Worm (Caenorhabditis elegans) whole organism, L4/young adult: ENCODE data around the gene Y22D7AR.14.

ENCODE experiments used
- W03F9.2 ChIP-seq: fragments of 150-350 bp; optimal IDR thresholded peaks from 2 replicates; lab custom pipeline; 2014; ENCODE audit warnings: missing biosample characterization, missing genetic modification characterization
- dao-5 ChIP-seq: sonication (generic microtip); optimal IDR thresholded peaks from 2 replicates; lab custom pipeline; 2016; ENCODE audit warnings: missing genotype, missing genetic modification characterization, moderate library complexity, missing compliant biosample characterization
- him-1 ChIP-seq: sonication (generic microtip); optimal IDR thresholded peaks from 2 replicates; lab custom pipeline; 2016; ENCODE audit warnings: missing genotype, missing genetic modification reagents, missing genetic modification characterization, missing compliant biosample characterization

The Y22D7AR.14 gene

ce11 chrIII:1682262-1682661 is 7.6 kb downstream of the Y22D7AR.14 start:
- TF ChIP-seq him-1 = no peak
- TF ChIP-seq dao-5 = no peak
- no peak for TF ChIP-seq W03F9.2 (tag; lab: Kevin White, UChicago)

ce11 chrIII:1680996-1681395 is 8.8 kb downstream of the Y22D7AR.14 start:
- TF ChIP-seq him-1 (no peak), W03F9.2 (tag; lab: Kevin White, UChicago) (no peak), dao-5 (no peak)

ce11 chrIII:1680393-1680792 is 9.4 kb downstream of the Y22D7AR.14 start:
- TF ChIP-seq W03F9.2 (tag; lab: Kevin White, UChicago) (no peak), him-1 (no peak), dao-5 (no peak)

DNA sequence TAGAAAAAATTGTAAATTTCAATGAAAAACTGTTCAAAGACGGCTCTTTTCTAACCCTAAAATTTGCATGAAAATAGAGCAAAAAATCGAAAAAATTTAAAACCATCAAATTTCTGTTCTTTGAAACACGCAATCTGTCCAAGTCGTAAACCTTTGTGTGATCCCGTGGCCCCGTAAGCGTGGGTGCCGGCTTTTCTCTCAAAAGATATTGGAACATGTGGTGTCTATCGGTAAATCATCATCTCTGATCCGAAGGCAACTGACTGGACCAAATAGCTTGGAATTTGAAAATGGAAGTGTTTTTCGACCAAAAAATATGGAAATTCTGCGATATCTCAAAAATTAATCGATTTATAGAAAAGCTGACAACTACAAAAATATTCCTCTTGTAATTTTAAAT is 11.2 kb downstream of the Y22D7AR.14 start:
- no peak for TF ChIP-seq dao-5
- no peak for TF ChIP-seq him-1
- TF ChIP-seq W03F9.2 (tag; lab: Kevin White, UChicago) = no peak

DNA sequence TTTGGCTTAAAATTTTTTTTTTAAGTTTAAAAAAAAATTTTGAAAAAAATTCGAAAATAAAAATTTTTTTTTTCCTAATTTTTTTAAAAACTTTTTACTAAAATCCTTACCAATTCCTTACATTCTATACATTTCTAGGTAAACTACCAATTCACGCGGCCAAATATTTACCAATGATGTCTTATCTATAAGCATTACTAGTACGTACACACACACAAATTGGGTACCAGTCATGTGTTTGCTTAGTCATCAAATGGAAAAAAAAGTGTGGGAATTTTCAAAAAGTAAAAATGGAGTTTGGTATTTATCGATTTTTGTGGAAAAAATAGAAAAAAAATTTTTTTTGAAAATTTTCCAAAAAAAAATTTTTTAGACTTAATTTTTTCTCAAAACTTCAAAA is 13.2 kb downstream of the Y22D7AR.14 start, which contains the start of gene Y22D7AR.6:
TSS of gene Y22D7AR.6 (minus strand) at position 134 of the 400 bp plus-strand sequence.
- TF ChIP-seq W03F9.2 (tag; lab: Kevin White, UChicago) (no peak), him-1 (no peak), dao-5 (no peak)

DNA sequence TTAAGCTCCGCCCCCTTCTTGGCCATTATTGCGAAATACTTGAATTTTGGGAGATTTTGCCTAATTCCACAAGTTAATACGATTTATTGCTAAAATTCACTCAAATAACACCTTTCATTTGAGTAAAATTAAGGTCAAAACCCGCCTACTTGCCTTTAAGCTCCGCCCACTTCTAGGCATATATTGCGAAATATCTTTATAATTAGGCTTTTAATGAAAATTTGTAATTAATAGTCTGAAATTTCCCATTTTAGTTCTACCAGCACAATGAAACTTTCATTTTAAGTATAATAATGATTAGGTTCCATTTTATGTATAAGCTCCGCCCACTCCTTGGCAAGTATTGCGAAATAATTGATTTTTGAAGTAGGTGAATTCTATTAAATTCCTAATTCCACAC is 15.1 kb downstream of the Y22D7AR.14 start:
- no peak for TF ChIP-seq dao-5
- TF ChIP-seq W03F9.2 (tag; lab: Kevin White, UChicago) = no peak
- no peak for TF ChIP-seq him-1

DNA sequence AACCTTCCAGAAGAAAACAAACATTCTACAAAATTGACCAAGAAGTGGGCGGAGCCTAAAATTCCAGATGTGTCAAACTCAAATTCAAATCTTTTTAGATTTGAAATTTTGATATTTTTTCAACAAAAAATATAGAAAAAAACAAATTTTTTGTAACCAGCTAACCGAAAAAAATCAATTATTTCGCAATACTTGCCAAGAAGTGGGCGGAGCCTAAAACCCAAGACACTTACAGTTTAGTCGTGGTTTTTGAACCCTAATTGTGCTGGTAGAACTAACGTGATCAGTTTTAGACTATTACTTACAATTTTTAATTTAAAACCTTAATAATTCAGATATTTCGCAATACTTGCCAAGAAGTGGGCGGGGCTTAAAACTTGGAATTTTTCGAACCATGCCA is 16.5 kb downstream of the Y22D7AR.14 start:
- TF ChIP-seq W03F9.2 (tag; lab: Kevin White, UChicago) = no peak
- TF ChIP-seq him-1 = no peak
- no peak for TF ChIP-seq dao-5

- no peak for TF ChIP-seq W03F9.2 (tag; lab: Kevin White, UChicago)
- TF ChIP-seq dao-5 = no peak
- TF ChIP-seq him-1 = no peak
These were observed 21.3 kb downstream of the Y22D7AR.14 start, which contains the start of gene glb-30 for ce11 chrIII:1668519-1668918. TSS of gene glb-30 (minus strand) at chrIII:1668619.

- TF ChIP-seq dao-5 (no peak), him-1 (no peak), W03F9.2 (tag; lab: Kevin White, UChicago) (no peak)
These were observed 22.9 kb downstream of the Y22D7AR.14 start for ce11 chrIII:1666893-1667292.

ce11 chrIII:1665799-1666308 is 24.0 kb downstream of the Y22D7AR.14 start, which contains the start of gene Y22D7AR.3:
TSS of gene Y22D7AR.3 (minus strand) at chrIII:1665849.
- TF ChIP-seq W03F9.2 (tag; lab: Kevin White, UChicago) = no peak
- no peak for TF ChIP-seq dao-5
- TF ChIP-seq him-1 = no peak

DNA sequence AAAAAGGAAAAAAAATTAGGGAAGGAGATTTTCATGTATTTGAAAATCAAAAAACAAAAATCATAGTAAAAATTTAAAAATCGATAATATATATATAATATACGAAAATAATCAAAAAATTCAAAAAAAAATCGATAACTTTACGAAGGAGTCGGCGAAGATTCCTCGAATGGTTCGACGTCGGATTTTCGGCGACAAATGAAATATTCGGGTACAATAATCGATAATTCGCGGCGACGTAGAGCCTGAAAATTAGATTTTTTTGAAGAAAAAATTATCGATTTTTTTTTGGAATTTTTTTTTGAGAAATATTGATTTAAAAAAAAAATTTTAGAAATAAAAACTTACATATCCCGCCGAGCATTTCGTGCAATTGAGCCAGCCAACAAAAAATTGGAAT is 24.5 kb downstream of the Y22D7AR.14 start:
- TF ChIP-seq him-1 = no peak
- TF ChIP-seq dao-5 = no peak
- TF ChIP-seq W03F9.2 (tag; lab: Kevin White, UChicago) = no peak

- TF ChIP-seq him-1 (no peak), W03F9.2 (tag; lab: Kevin White, UChicago) (no peak), dao-5 (no peak)
These were observed 25.0 kb downstream of the Y22D7AR.14 start, which contains the start of gene Y22D7AL.16 for ce11 chrIII:1664761-1665266. TSS of gene Y22D7AL.16 (minus strand) at chrIII:1665216.

- TF ChIP-seq him-1 = no peak
- TF ChIP-seq W03F9.2 (tag; lab: Kevin White, UChicago) = no peak
- TF ChIP-seq dao-5 = no peak
These were observed 26.8 kb downstream of the Y22D7AR.14 start for ce11 chrIII:1663056-1663455.

DNA sequence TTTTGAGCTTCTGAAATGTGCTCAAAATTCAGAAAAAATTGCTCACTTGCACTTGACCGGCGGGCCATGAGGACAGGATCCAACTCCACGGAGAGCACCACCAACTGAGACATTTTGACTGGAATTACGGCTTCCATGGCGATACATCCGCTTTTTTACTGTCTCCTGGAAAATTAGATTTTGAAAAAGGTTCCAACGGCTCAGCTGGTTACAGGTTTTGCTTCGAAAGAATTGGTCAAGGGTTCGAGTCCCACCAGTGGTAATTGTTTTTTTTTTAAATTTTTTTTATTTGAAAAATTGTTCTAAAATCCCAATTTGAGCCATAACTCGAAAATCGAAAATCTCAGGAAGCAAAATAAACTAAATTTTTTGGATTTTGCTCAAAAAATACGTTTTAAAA is 27.4 kb downstream of the Y22D7AR.14 start:
- TF ChIP-seq him-1 (no peak), W03F9.2 (tag; lab: Kevin White, UChicago) (no peak), dao-5 (no peak)

DNA sequence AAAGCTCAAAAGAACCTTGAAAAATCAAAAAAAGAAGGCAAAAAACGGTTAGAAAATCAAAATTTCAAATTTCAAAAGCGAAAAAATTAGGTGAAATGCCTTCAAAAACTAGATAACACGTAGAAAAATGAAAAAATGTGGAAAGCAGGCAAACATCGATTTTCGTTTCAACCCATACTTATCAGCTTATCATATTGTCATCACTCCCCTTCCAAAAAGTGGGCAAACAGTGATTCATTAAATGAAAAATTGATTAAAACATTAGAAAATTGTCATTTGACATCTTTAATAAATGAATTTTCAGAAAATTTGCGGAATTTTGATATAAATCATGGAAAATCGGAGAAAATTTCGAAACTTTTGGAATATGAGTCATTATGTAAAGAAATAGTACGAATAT is 28.8 kb downstream of the Y22D7AR.14 start:
- TF ChIP-seq W03F9.2 (tag; lab: Kevin White, UChicago) (no peak), him-1 (no peak), dao-5 (no peak)

DNA sequence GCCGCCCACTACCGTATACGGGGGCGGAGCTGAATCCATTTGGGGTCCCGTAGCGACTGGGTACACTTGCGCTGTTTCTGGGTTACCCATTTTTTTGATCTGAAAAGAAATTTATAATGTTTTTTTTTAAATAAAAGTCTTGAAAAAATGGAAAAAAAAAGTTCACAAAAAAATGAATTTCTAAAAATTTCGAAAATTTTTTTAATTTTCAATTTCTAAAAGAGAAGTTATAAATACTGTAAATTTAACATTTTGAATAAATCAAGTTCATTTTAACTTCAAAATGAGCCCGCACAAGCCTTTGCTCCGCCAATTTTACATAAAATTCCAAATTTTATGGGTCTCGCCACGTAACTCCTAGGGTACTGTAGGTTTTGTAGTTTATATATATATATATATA is 30.1 kb downstream of the Y22D7AR.14 start, which contains the start of gene Y22D7AL.15:
TSS of gene Y22D7AL.15 (minus strand) at position 101 of the 400 bp plus-strand sequence.
- TF ChIP-seq W03F9.2 (tag; lab: Kevin White, UChicago) (no peak), him-1 (no peak), dao-5 (no peak)
